Worm (Caenorhabditis elegans) whole organism, L3 larva: ENCODE data around the gene F35H10.3.

Experiments
- ZK546.5 ChIP-seq: sonication (generic microtip); optimal IDR thresholded peaks from 2 replicates; lab custom pipeline; 2017; ENCODE audit warnings: missing biosample characterization, missing genetic modification characterization
- ceh-82 ChIP-seq: fragments of 150-350 bp; optimal IDR thresholded peaks from 2 replicates; lab custom pipeline; 2014; ENCODE audit warnings: missing biosample characterization, missing genetic modification characterization
- jun-1 ChIP-seq: fragments of 150-350 bp; optimal IDR thresholded peaks from 2 replicates; lab custom pipeline; 2014; ENCODE audit warnings: missing biosample characterization, missing genetic modification reagents, missing genetic modification characterization
- nfya-1 ChIP-seq: sonication (generic microtip); optimal IDR thresholded peaks from 2 replicates; lab custom pipeline; 2017; ENCODE audit warnings: missing genetic modification characterization, mild to moderate bottlenecking, missing compliant biosample characterization, antibody characterized with exemption, moderate library complexity; ENCODE audit not compliant: insufficient read depth
- nhr-12 ChIP-seq: fragments of 150-350 bp; optimal IDR thresholded peaks from 2 replicates; lab custom pipeline; 2014; ENCODE audit warnings: missing biosample characterization, missing genetic modification characterization
- nhr-23 ChIP-seq: fragments of 150-350 bp; optimal IDR thresholded peaks from 2 replicates; lab custom pipeline; 2014; ENCODE audit warnings: missing biosample characterization, missing genetic modification reagents, missing genetic modification characterization
- nhr-77 ChIP-seq: fragments of 150-350 bp; optimal IDR thresholded peaks from 2 replicates; lab custom pipeline; 2014; ENCODE audit warnings: missing biosample characterization, missing genetic modification characterization
- pqm-1 ChIP-seq: fragments of 150-350 bp; optimal IDR thresholded peaks from 2 replicates; lab custom pipeline; 2017; ENCODE audit warnings: missing biosample characterization, missing genetic modification characterization, inconsistent platforms
- skn-1 ChIP-seq: fragments of 150-350 bp; optimal IDR thresholded peaks from 2 replicates; lab custom pipeline; 2014; ENCODE audit warnings: missing biosample characterization, missing genetic modification characterization
- tbx-2 ChIP-seq: sonication (generic microtip); optimal IDR thresholded peaks from 2 replicates; lab custom pipeline; 2016; ENCODE audit warnings: mild to moderate bottlenecking, missing genetic modification characterization, missing compliant biosample characterization
- zag-1 ChIP-seq: fragments of 150-350 bp; optimal IDR thresholded peaks from 2 replicates; lab custom pipeline; 2014; ENCODE audit warnings: missing biosample characterization, missing genetic modification characterization
- ztf-11 ChIP-seq: fragments of 150-350 bp; optimal IDR thresholded peaks from 2 replicates; lab custom pipeline; 2014; ENCODE audit warnings: missing biosample characterization, missing genetic modification characterization

DNA sequence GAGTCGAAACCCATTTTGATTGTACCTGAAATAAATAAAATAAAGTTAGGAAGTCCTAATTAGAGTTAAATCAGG is 36.4 kb upstream of the F35H10.3 start, which contains the start of gene nucl-1:
- no peak for TF ChIP-seq nfya-1 (tag; lab: Kevin White, UChicago)
- TF ChIP-seq nhr-77 = no peak
- no peak for TF ChIP-seq skn-1 (tag; lab: Kevin White, UChicago)
- TF ChIP-seq nhr-12 (tag; lab: Kevin White, UChicago) = no peak
- no peak for TF ChIP-seq ZK546.5
- TF ChIP-seq jun-1 (tag; lab: Kevin White, UChicago) = no peak
- no peak for TF ChIP-seq zag-1 (tag; lab: Kevin White, UChicago)
- TF ChIP-seq pqm-1 (tag; lab: Kevin White, UChicago) = no peak
- no peak for TF ChIP-seq ceh-82 (tag; lab: Kevin White, UChicago)
- no peak for TF ChIP-seq tbx-2 (tag; lab: Kevin White, UChicago)
- no peak for TF ChIP-seq nhr-23 (tag; lab: Kevin White, UChicago)
- TF ChIP-seq ztf-11 (tag; lab: Kevin White, UChicago) = no peak
